Worm (Caenorhabditis elegans): ENCODE measurements around the gene nduv-2.

DNA sequence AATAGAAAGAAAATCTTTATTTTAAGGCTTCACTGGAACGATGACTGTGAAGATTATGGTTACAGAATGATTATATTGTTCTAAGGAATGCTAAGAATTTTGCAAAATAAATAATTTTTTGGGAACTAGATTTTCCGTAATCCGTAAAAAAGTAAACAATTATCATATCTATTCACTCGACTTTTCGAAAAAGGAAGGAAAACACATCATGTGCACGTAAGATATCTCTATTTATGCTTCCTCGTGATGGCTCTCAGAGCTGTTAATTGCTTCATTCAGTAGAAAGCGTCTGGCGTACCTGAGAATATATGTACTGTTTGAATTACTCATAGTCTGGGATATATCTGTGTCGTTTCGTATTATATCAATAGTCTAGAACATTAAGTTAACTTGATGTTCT is 5.6 kb downstream of the nduv-2 start, which contains the start of gene srd-11:
- TF ChIP-seq F37D6.2 (tag; optimal IDR thresholded peaks at IDR 0.05), result no peak
- TF ChIP-seq ctbp-1 (GFP tag; IDR thresholded peaks at IDR 0.05), result no peak
- no peak for TF ChIP-seq snpc-4 (tag; optimal IDR thresholded peaks at IDR 0.05)
- no peak for TF ChIP-seq gei-8 (GFP tag; optimal IDR thresholded peaks at IDR 0.05)
- TF ChIP-seq zag-1 (tag; optimal IDR thresholded peaks at IDR 0.05), result no peak
- no peak for TF ChIP-seq nhr-237 (tag; optimal IDR thresholded peaks at IDR 0.05)
- TF ChIP-seq zfp-2 (tag; optimal IDR thresholded peaks at IDR 0.05), result no peak
- TF ChIP-seq spr-1 (tag; optimal IDR thresholded peaks at IDR 0.05), result no peak
- TF ChIP-seq T20F7.1 (GFP tag; optimal IDR thresholded peaks at IDR 0.05), result no peak
- TF ChIP-seq aha-1 (tag), result no peak

Measured in whole organism, L4 larva.